Fruit fly (Drosophila melanogaster) Kc167 (cell line): ENCODE measurements around the gene Ssdp.

Experiments used
- Sin3A ChIP-seq: fragments of >200 bp; optimal IDR thresholded peaks from 2 replicates; lab custom pipeline; 2018; ENCODE audit warnings: missing external identifiers
- insv ChIP-seq: fragments of >200 bp; optimal IDR thresholded peaks from 3 replicates; lab custom pipeline; 2018; ENCODE audit warnings: missing external identifiers
- psq ChIP-seq: fragments of >200 bp; optimal IDR thresholded peaks from 2 replicates; lab custom pipeline; 2017; ENCODE audit warnings: missing external identifiers
- ttk ChIP-seq: sonication (Bioruptor generic); optimal IDR thresholded peaks from 2 replicates; lab custom pipeline; 2017; ENCODE audit warnings: missing external identifiers

DNA sequence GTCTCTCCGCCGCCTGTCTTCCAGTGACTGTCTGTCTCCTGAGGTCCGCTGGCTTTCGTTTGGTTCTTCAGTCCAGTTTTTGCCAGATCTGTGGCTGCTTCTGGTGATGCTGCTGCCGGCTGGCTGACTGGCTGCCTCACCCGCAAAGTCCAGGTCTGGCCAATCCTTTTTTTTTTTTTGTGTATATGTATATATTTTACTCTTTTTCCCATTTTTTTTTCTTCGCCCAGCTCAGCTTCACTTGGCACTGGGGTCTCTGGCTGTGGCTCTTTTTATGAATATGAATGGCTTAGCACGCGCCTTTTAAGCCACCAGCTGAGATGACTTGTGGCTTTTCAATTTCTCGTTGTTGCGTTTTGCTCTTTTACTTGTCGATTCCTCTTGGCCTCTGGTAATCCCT, 52.8 kb downstream of the Ssdp start:
- TF ChIP-seq insv (no peak), ttk (lab: Kevin White, UChicago) (no peak), psq (no peak), Sin3A (lab: Kevin White, UChicago) (no peak)
